Fruit fly (Drosophila melanogaster) whole organism, wandering third instar larva: ENCODE measurements around the gene dgt2.
A peak's percentile ranks its signal among the peaks of the same experiment; 100 is the strongest.

ENCODE experiments used
- Abd-B ChIP-seq: fragments of >200 bp; optimal IDR thresholded peaks from 2 replicates; lab custom pipeline; 2017; ENCODE audit warnings: missing biosample characterization, missing genetic modification characterization
- CG9705 ChIP-seq: fragments of 200-800 bp; sonication (Bioruptor generic); optimal IDR thresholded peaks from 2 replicates; lab custom pipeline; 2018; ENCODE audit warnings: missing biosample characterization, mild to moderate bottlenecking, missing genetic modification characterization
- Dfd ChIP-seq: fragments of >200 bp; optimal IDR thresholded peaks from 2 replicates; lab custom pipeline; 2017; ENCODE audit warnings: missing biosample characterization, missing genetic modification characterization
- GATAd ChIP-seq: sonication (Bioruptor generic); optimal IDR thresholded peaks from 2 replicates; lab custom pipeline; 2016; ENCODE audit warnings: missing biosample characterization, missing genetic modification characterization
- Hr83 ChIP-seq: fragments of 200-300 bp; sonication (Bioruptor generic); optimal IDR thresholded peaks from 2 replicates; lab custom pipeline; 2016; ENCODE audit warnings: missing biosample characterization, mild to moderate bottlenecking, missing genetic modification characterization, moderate library complexity; ENCODE audit not compliant: poor library complexity, severe bottlenecking
- Jra ChIP-seq: sonication (Bioruptor generic); optimal IDR thresholded peaks from 2 replicates; lab custom pipeline; 2016; ENCODE audit warnings: missing biosample characterization, missing genetic modification characterization
- Myc ChIP-seq: fragments of >200 bp; optimal IDR thresholded peaks from 2 replicates; lab custom pipeline; 2017
- Rel ChIP-seq, 2 experiments: fragments of 200-800 bp; sonication (Bioruptor generic) in 1 of 2; optimal IDR thresholded peaks; 2 replicates in 1 of 2; 3 replicates in 1 of 2; lab custom pipeline; 2016 to 2019; ENCODE audit warnings: mild to moderate bottlenecking in 2 of 2, missing biosample characterization in 2 of 2, missing genetic modification characterization in 2 of 2, moderate library complexity in 1 of 2
- pan ChIP-seq: fragments of >200 bp; optimal IDR thresholded peaks from 2 replicates; lab custom pipeline; 2017
- tai ChIP-seq: sonication (Bioruptor generic); optimal IDR thresholded peaks from 2 replicates; lab custom pipeline; 2016; ENCODE audit warnings: missing biosample characterization, missing genetic modification characterization
- usp ChIP-seq: fragments of >200 bp; optimal IDR thresholded peaks from 2 replicates; lab custom pipeline; 2017; ENCODE audit warnings: missing biosample characterization, missing genetic modification characterization

DNA sequence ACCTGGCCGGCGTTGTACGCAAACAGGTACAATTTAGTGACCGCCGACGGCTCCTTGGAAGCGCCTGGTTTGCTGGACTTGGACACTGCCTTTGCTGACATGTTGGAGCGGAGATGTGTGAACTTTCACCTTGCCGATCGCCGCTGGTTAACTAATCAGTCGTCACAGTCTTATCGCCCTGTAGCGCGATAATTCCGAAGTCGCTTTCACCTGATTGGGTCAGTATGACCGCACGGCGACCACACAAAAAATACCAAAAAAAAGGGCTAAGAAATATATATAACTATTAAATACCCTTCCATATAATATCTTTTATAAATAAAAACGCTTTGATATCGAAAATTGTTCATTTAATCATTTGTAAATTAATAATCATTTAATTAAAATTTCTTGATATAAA, 12.3 kb downstream of the dgt2 start, which contains the start of gene Hacd1:
- TF ChIP-seq pan (lab: Kevin White, UChicago) (no peak), Abd-B (no peak), Jra (GFP tag; lab: Kevin White, UChicago) (no peak), Hr83 (GFP tag; lab: Kevin White, UChicago) (no peak), Rel (GFP tag; optimal IDR thresholded peaks at IDR 0.05; lab: Kevin White, UChicago) (no peak), Rel (tag; optimal IDR thresholded peaks at IDR 0.05; lab: Kevin White, UChicago) (peak; percentile 7), GATAd (GFP tag; lab: Kevin White, UChicago) (no peak), CG9705 (GFP tag; lab: Kevin White, UChicago) (no peak), Dfd (GFP tag; lab: Kevin White, UChicago) (no peak), Myc (lab: Kevin White, UChicago) (no peak), usp (GFP tag; lab: Kevin White, UChicago) (no peak), tai (GFP tag; lab: Kevin White, UChicago) (no peak)
